Fruit fly (Drosophila melanogaster) whole organism, prepupa: ENCODE results near the gene CG42489.

Experiments
- CG11762 ChIP-seq: fragments of 200-800 bp; sonication (Bioruptor generic); optimal IDR thresholded peaks from 3 replicates; lab custom pipeline; 2016; ENCODE audit warnings: missing biosample characterization, missing genetic modification characterization; ENCODE audit not compliant: insufficient read depth
- CG11902 ChIP-seq: fragments of 200-800 bp; sonication (Bioruptor generic); optimal IDR thresholded peaks from 3 replicates; lab custom pipeline; 2016; ENCODE audit warnings: missing biosample characterization, missing genetic modification characterization
- CG1621 ChIP-seq: fragments of 200-800 bp; sonication (Bioruptor generic); optimal IDR thresholded peaks from 3 replicates; lab custom pipeline; 2018; ENCODE audit warnings: missing biosample characterization, mild to moderate bottlenecking, missing genetic modification characterization
- CG3032 ChIP-seq: fragments of 200-800 bp; optimal IDR thresholded peaks from 2 replicates; lab custom pipeline; 2019; ENCODE audit warnings: missing biosample characterization, mild to moderate bottlenecking, missing genetic modification characterization, moderate library complexity
- CG31627 ChIP-seq: fragments of 200-800 bp; sonication (Bioruptor generic); optimal IDR thresholded peaks from 3 replicates; lab custom pipeline; 2016; ENCODE audit warnings: missing biosample characterization, missing genetic modification characterization
- CG32006 ChIP-seq: fragments of 200-800 bp; sonication (Bioruptor generic); optimal IDR thresholded peaks from 3 replicates; lab custom pipeline; 2017; ENCODE audit warnings: missing biosample characterization, mild to moderate bottlenecking, missing genetic modification characterization
- CG34406 ChIP-seq: fragments of 200-800 bp; sonication (Bioruptor generic); optimal IDR thresholded peaks from 3 replicates; lab custom pipeline; 2016; ENCODE audit warnings: missing biosample characterization, missing genetic modification characterization
- CG3919 ChIP-seq: fragments of 200-800 bp; sonication (Bioruptor generic); optimal IDR thresholded peaks from 3 replicates; lab custom pipeline; 2016; ENCODE audit warnings: missing biosample characterization, missing genetic modification characterization
- CG6276 ChIP-seq: fragments of 200-800 bp; sonication (Bioruptor generic); optimal IDR thresholded peaks from 2 replicates; lab custom pipeline; 2017; ENCODE audit warnings: missing biosample characterization, mild to moderate bottlenecking, missing genetic modification characterization
- CG6792 ChIP-seq: fragments of 200-800 bp; sonication (Bioruptor generic); optimal IDR thresholded peaks from 3 replicates; lab custom pipeline; 2016; ENCODE audit warnings: missing biosample characterization, missing genetic modification characterization
- CG6854 ChIP-seq: fragments of 200-800 bp; sonication (Bioruptor generic); optimal IDR thresholded peaks from 2 replicates; lab custom pipeline; 2017; ENCODE audit warnings: missing biosample characterization, mild to moderate bottlenecking, missing genetic modification characterization
- CG7368 ChIP-seq: fragments of 200-800 bp; sonication (Bioruptor generic); optimal IDR thresholded peaks from 3 replicates; lab custom pipeline; 2016; ENCODE audit warnings: missing biosample characterization, missing genetic modification characterization
- CG8632 ChIP-seq: fragments of 200-800 bp; sonication (Bioruptor generic); optimal IDR thresholded peaks from 3 replicates; lab custom pipeline; 2016; ENCODE audit warnings: missing biosample characterization, missing genetic modification characterization
- CG9139 ChIP-seq: fragments of 200-800 bp; sonication (Bioruptor generic); optimal IDR thresholded peaks from 3 replicates; lab custom pipeline; 2017; ENCODE audit warnings: missing biosample characterization, mild to moderate bottlenecking, missing genetic modification characterization
- Eip75B ChIP-seq: fragments of 200-800 bp; sonication (Bioruptor generic); optimal IDR thresholded peaks from 3 replicates; lab custom pipeline; 2016; ENCODE audit warnings: missing biosample characterization, missing genetic modification characterization
- Eip78C ChIP-seq: fragments of 200-800 bp; sonication (Bioruptor generic); peaks from one replicate; lab custom pipeline; 2016; ENCODE audit warnings: missing biosample characterization, missing genetic modification characterization
- Eip93F ChIP-seq: fragments of 200-800 bp; sonication (Bioruptor generic); optimal IDR thresholded peaks from 2 replicates; lab custom pipeline; 2016; ENCODE audit warnings: missing biosample characterization, mild to moderate bottlenecking, missing genetic modification characterization
- Gug ChIP-seq: fragments of 200-800 bp; sonication (Bioruptor generic); IDR thresholded peaks from 2 replicates; pipeline ENCODE4 v1.3.6; 2022; ENCODE audit warnings: missing biosample characterization, missing genetic modification characterization
- Hr39 ChIP-seq: fragments of 200-800 bp; sonication (Bioruptor generic); optimal IDR thresholded peaks from 2 replicates; lab custom pipeline; 2016; ENCODE audit warnings: missing biosample characterization, missing genetic modification characterization
- Lpt ChIP-seq: fragments of 200-800 bp; sonication (Bioruptor generic); optimal IDR thresholded peaks from 3 replicates; lab custom pipeline; 2016; ENCODE audit warnings: missing biosample characterization, missing genetic modification characterization
- OdsH ChIP-seq: fragments of 200-800 bp; sonication (Bioruptor generic); optimal IDR thresholded peaks from 3 replicates; lab custom pipeline; 2016; ENCODE audit warnings: missing biosample characterization, missing genetic modification characterization
- Smox ChIP-seq: fragments of 200-800 bp; sonication (Bioruptor generic); optimal IDR thresholded peaks from 3 replicates; lab custom pipeline; 2016; ENCODE audit warnings: missing biosample characterization, missing genetic modification characterization
- Sox102F ChIP-seq: fragments of 200-800 bp; sonication (Bioruptor generic); optimal IDR thresholded peaks from 2 replicates; lab custom pipeline; 2016; ENCODE audit warnings: missing biosample characterization, mild to moderate bottlenecking, missing genetic modification characterization
- Sox14 ChIP-seq: fragments of 200-800 bp; sonication (Bioruptor generic); optimal IDR thresholded peaks from 3 replicates; lab custom pipeline; 2016; ENCODE audit warnings: missing biosample characterization, missing genetic modification characterization
- Sox15 ChIP-seq: fragments of 200-800 bp; sonication (Bioruptor generic); optimal IDR thresholded peaks from 3 replicates; lab custom pipeline; 2016; ENCODE audit warnings: missing biosample characterization, missing genetic modification characterization
- achi ChIP-seq: fragments of 200-800 bp; sonication (Bioruptor generic); optimal IDR thresholded peaks from 3 replicates; lab custom pipeline; 2016; ENCODE audit warnings: missing biosample characterization, missing genetic modification characterization
- acj6 ChIP-seq: fragments of 200-800 bp; sonication (Bioruptor generic); optimal IDR thresholded peaks from 3 replicates; lab custom pipeline; 2016; ENCODE audit warnings: missing biosample characterization, missing genetic modification characterization
- cyc ChIP-seq: fragments of 200-800 bp; sonication (Bioruptor generic); optimal IDR thresholded peaks from 3 replicates; lab custom pipeline; 2016; ENCODE audit warnings: missing biosample characterization, missing genetic modification characterization
- dsx ChIP-seq: fragments of 200-800 bp; optimal IDR thresholded peaks from 3 replicates; lab custom pipeline; 2019; ENCODE audit warnings: missing biosample characterization, mild to moderate bottlenecking, missing genetic modification characterization, moderate library complexity; ENCODE audit not compliant: poor library complexity, severe bottlenecking
- esn ChIP-seq: fragments of 200-800 bp; sonication (Bioruptor generic); optimal IDR thresholded peaks from 2 replicates; lab custom pipeline; 2016; ENCODE audit warnings: missing biosample characterization, mild to moderate bottlenecking, missing genetic modification characterization, moderate library complexity
- fd85E ChIP-seq: fragments of 200-800 bp; sonication (Bioruptor generic); optimal IDR thresholded peaks from 3 replicates; lab custom pipeline; 2016; ENCODE audit warnings: missing biosample characterization, missing genetic modification characterization
- fkh ChIP-seq: fragments of 200-800 bp; sonication (Bioruptor generic); optimal IDR thresholded peaks from 3 replicates; lab custom pipeline; 2017; ENCODE audit warnings: missing biosample characterization, mild to moderate bottlenecking, missing genetic modification characterization, moderate library complexity
- net ChIP-seq: fragments of 200-800 bp; sonication (Bioruptor generic); optimal IDR thresholded peaks from 3 replicates; lab custom pipeline; 2016; ENCODE audit warnings: missing biosample characterization, missing genetic modification characterization
- pdm3 ChIP-seq: fragments of 200-800 bp; sonication (Bioruptor generic); optimal IDR thresholded peaks from 3 replicates; lab custom pipeline; 2016; ENCODE audit warnings: missing biosample characterization, missing genetic modification characterization
- salr ChIP-seq, 2 experiments: fragments of 200-800 bp; sonication (Bioruptor generic); optimal IDR thresholded peaks; 3 replicates each; lab custom pipeline; 2016 to 2018; ENCODE audit warnings: missing biosample characterization in 2 of 2, missing genetic modification characterization in 2 of 2, mild to moderate bottlenecking in 1 of 2
- svp ChIP-seq: fragments of 200-800 bp; sonication (Bioruptor generic); peaks from one replicate; lab custom pipeline; 2016; ENCODE audit warnings: missing biosample characterization, missing genetic modification characterization
- topi ChIP-seq: fragments of 200-800 bp; sonication (Bioruptor generic); optimal IDR thresholded peaks from 3 replicates; lab custom pipeline; 2016; ENCODE audit warnings: missing biosample characterization, missing genetic modification characterization
- vri ChIP-seq: fragments of 200-800 bp; sonication (Bioruptor generic); optimal IDR thresholded peaks from 3 replicates; lab custom pipeline; 2016; ENCODE audit warnings: missing biosample characterization, mild to moderate bottlenecking, missing genetic modification characterization

The CG42489 gene

DNA sequence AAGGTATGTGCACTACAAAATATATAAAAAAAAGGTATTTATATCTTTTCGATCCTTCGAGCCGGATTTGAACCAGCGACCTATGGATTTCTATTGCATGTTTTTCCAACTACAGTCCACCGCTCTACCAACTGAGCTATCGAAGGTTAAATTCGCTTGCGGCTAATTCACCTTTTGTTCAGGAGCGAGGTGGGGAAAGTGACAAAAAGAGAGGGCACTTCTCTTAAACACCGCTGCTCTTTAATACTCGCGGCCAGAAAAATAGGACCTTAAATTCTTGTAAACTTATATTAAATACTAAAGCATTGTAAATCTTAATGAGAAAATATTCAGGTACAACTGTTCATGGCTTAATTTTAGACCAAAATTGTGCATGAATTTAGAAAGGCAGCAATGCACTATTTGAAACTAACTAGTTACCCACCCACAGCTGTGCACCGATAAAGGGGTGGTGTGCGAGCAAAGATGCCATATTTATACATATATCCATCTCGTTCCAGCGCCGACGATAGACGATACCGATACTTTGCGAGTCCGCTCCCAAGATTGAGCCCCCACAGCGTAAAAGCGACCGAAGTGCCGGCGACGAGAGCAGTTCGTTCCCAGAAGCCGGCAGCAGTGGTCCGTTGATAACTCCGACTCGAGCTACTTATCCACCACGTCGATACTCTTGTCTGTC lies 14.6 kb upstream of the CG42489 start (continued):
- TF ChIP-seq svp (GFP tag; lab: Kevin White, UChicago) (peak; percentile 98), CG32006 (GFP tag; lab: Kevin White, UChicago) (peak; percentile 98), CG3032 (tag; lab: Kevin White, UChicago) (peak; percentile 97), salr (GFP tag; optimal IDR thresholded peaks at IDR 0.05; lab: Kevin White, UChicago) (peak; percentile 95 to 96), Sox15 (GFP tag; lab: Kevin White, UChicago) (peak; percentile 93), CG7368 (GFP tag; lab: Kevin White, UChicago) (peak; percentile 98), fd85E (peak; percentile 94), topi (peak; percentile 98), Gug (GFP tag; lab: Robert Waterston, UW) (peak; percentile 96), pdm3 (GFP tag; lab: Kevin White, UChicago) (peak; percentile 98), achi (GFP tag; lab: Kevin White, UChicago) (peak; percentile 97), CG6276 (peak; percentile 98), Sox102F (GFP tag; lab: Kevin White, UChicago) (peak; percentile 98), CG8632 (peak; percentile 97), CG1621 (tag; lab: Kevin White, UChicago) (peak; percentile 98), CG6854 (GFP tag; lab: Kevin White, UChicago) (peak; percentile 94)

DNA sequence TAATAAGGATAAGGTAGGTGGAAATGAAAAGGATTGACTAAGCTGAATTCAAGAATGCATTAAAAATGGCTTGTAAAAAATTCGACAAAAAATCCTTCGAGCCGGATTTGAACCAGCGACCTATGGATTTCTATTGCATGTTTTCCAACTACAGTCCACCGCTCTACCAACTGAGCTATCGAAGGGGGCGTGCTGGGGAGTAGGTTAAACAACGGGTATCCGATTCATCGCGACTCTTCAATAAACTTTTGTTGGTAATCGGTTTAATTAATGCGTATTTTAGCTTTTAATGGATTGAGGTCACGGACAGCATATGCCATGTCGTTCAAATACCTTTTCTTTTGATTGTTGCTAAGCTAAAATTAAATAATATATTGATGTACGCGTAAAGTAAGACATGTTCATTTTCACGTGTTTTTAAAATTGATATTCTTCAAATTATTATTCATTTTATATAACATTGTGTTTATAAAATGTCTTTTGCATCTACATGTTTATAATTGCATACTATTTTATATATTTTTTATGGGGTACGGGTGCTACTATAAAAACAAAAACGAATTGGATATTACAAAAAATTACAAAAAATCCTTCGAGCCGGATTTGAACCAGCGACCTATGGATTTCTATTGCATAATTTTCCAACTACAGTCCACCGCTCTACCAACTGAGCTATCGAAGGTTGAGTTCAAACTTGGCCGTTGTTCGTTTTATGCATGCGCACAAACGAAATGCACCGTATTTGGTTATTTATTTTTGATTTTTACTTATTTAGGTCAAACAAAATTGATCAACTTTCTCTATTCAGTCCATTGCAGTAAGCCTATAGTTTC lies 13.7 kb upstream of the CG42489 start:
- TF ChIP-seq cyc (GFP tag; lab: Kevin White, UChicago) (no peak), Eip78C (GFP tag; lab: Kevin White, UChicago) (peak; percentile 65), vri (GFP tag; lab: Kevin White, UChicago) (peak; percentile 81), topi (no peak), Hr39 (GFP tag; lab: Kevin White, UChicago) (no peak), net (no peak), Eip93F (GFP tag; lab: Kevin White, UChicago) (peak; percentile 3), svp (GFP tag; lab: Kevin White, UChicago) (peak; percentile 63)
- TF ChIP-seq, all 60 proteins: peak for 4

dm6 chr3R:8667568-8667967 lies 13.0 kb upstream of the CG42489 start, which contains the start of gene CG8036:
Gene CG8036, plus strand, starts transcription at chr3R:8667868.
- TF ChIP-seq esn, result no peak

- TF ChIP-seq vri (GFP tag; lab: Kevin White, UChicago), result peak; percentile 84
- TF ChIP-seq dsx (GFP tag; lab: Kevin White, UChicago), result no peak
These were observed 10.3 kb upstream of the CG42489 start for dm6 chr3R:8664699-8665340.

- TF ChIP-seq Smox (GFP tag; lab: Kevin White, UChicago) (peak; percentile 56), Eip78C (GFP tag; lab: Kevin White, UChicago) (peak; percentile 62), CG34406 (GFP tag; lab: Kevin White, UChicago) (peak; percentile 2), OdsH (GFP tag; lab: Kevin White, UChicago) (peak; percentile 43), fkh (peak; percentile 97), Sox15 (GFP tag; lab: Kevin White, UChicago) (no peak), CG6792 (GFP tag; lab: Kevin White, UChicago) (peak; percentile 24), vri (GFP tag; lab: Kevin White, UChicago) (peak; percentile 57), CG3919 (GFP tag; lab: Kevin White, UChicago) (peak; percentile 50), esn (peak; percentile 59), Eip75B (GFP tag; lab: Kevin White, UChicago) (peak; percentile 63), svp (GFP tag; lab: Kevin White, UChicago) (peak; percentile 93), salr (GFP tag; optimal IDR thresholded peaks at IDR 0.05; lab: Kevin White, UChicago) (peak in 1 of 2 experiments; percentile 14), CG9139 (GFP tag; lab: Kevin White, UChicago) (no peak), dsx (GFP tag; lab: Kevin White, UChicago) (peak; percentile 29), Lpt (GFP tag; lab: Kevin White, UChicago) (no peak), CG11902 (no peak), Hr39 (GFP tag; lab: Kevin White, UChicago) (peak; percentile 57), CG31627 (GFP tag; lab: Kevin White, UChicago) (peak; percentile 37), acj6 (peak; percentile 27), CG11762 (GFP tag; lab: Kevin White, UChicago) (no peak), Sox14 (GFP tag; lab: Kevin White, UChicago) (peak; percentile 36)
These were observed 9.2 kb upstream of the CG42489 start, which contains the start of gene CG8032 for dm6 chr3R:8663668-8664283. Gene CG8032, plus strand, starts transcription at chr3R:8664115.
